Worm (Caenorhabditis elegans) whole organism, L4 larva: ENCODE data around the gene syx-16.
A peak's percentile ranks its signal among the peaks of the same experiment; 100 is the strongest.

Source experiments
- D1046.2 ChIP-seq: fragments of 200-800 bp; sonication (Bioruptor generic); IDR thresholded peaks from 2 replicates; pipeline ENCODE4 v1.3.6; 2022; ENCODE audit warnings: missing genetic modification characterization, missing compliant biosample characterization
- F37D6.2 ChIP-seq: sonication (generic microtip); optimal IDR thresholded peaks from 2 replicates; lab custom pipeline; 2016; ENCODE audit warnings: mild to moderate bottlenecking, missing genetic modification characterization, missing compliant biosample characterization
- F44E2.7 ChIP-seq: fragments of 200-800 bp; sonication (Bioruptor generic); IDR thresholded peaks from 2 replicates; pipeline ENCODE4 v2.1.2; 2022; ENCODE audit warnings: missing genetic modification characterization, missing compliant biosample characterization
- T20F7.1 ChIP-seq: fragments of 200-800 bp; sonication (Bioruptor generic); optimal IDR thresholded peaks from 2 replicates; lab custom pipeline; 2018; ENCODE audit warnings: mild to moderate bottlenecking, missing genetic modification characterization, missing compliant biosample characterization
- T26A8.4 ChIP-seq: fragments of 200-800 bp; sonication (Bioruptor generic); IDR thresholded peaks from 2 replicates; pipeline ENCODE4 v1.3.6; 2022; ENCODE audit warnings: missing genetic modification characterization, missing compliant biosample characterization
- Y48G9A.11 ChIP-seq: fragments of 200-800 bp; sonication (Bioruptor generic); IDR thresholded peaks from 2 replicates; pipeline ENCODE4 v1.3.6; 2022; ENCODE audit warnings: missing genetic modification reagents, missing genetic modification characterization, missing compliant biosample characterization
- ZK337.2 ChIP-seq: fragments of 200-800 bp; sonication (Bioruptor generic); IDR thresholded peaks from 2 replicates; pipeline ENCODE4 v1.3.6; 2022; ENCODE audit warnings: missing genetic modification reagents, missing genetic modification characterization, missing compliant biosample characterization
- ZK546.5 ChIP-seq, 2 experiments: sonication (generic microtip); optimal IDR thresholded peaks; 2 replicates each; lab custom pipeline; 2017; ENCODE audit warnings: missing biosample characterization in 2 of 2, missing genetic modification characterization in 2 of 2
- arid-1 ChIP-seq: fragments of 200-800 bp; sonication (Bioruptor generic); conservative IDR thresholded peaks from 2 replicates; pipeline ENCODE4 v1.3.6; 2022; ENCODE audit warnings: missing genetic modification reagents, missing genetic modification characterization, missing compliant biosample characterization
- ceh-20 ChIP-seq: fragments of 200-800 bp; sonication (Bioruptor generic); IDR thresholded peaks from 2 replicates; pipeline ENCODE4 v1.3.6; 2022; ENCODE audit warnings: missing genetic modification reagents, missing genetic modification characterization, missing compliant biosample characterization
- ceh-28 ChIP-seq: fragments of 150-350 bp; optimal IDR thresholded peaks from 2 replicates; lab custom pipeline; 2014; ENCODE audit warnings: missing biosample characterization, missing genetic modification reagents, missing genetic modification characterization
- ceh-44 ChIP-seq: fragments of 200-800 bp; sonication (Bioruptor generic); IDR thresholded peaks from 2 replicates; pipeline ENCODE4 v1.3.6; 2022; ENCODE audit warnings: missing genetic modification reagents, missing genetic modification characterization, missing compliant biosample characterization
- ceh-62 ChIP-seq: sonication (generic microtip); optimal IDR thresholded peaks from 2 replicates; lab custom pipeline; 2017; ENCODE audit warnings: missing biosample characterization, missing genetic modification characterization
- ces-1 ChIP-seq: fragments of 150-350 bp; sonication (generic microtip); optimal IDR thresholded peaks from 4 replicates; lab custom pipeline; 2014; ENCODE audit warnings: missing biosample characterization, missing genetic modification reagents, missing genetic modification characterization
- cey-2 ChIP-seq: sonication (generic microtip); optimal IDR thresholded peaks from 3 replicates; lab custom pipeline; 2017; ENCODE audit warnings: missing genetic modification characterization, mild to moderate bottlenecking, missing compliant biosample characterization, antibody characterized with exemption, borderline replicate concordance; ENCODE audit not compliant: insufficient read depth
- ctbp-1 ChIP-seq: fragments of 200-800 bp; sonication (Bioruptor generic); IDR thresholded peaks from 2 replicates; pipeline ENCODE4 v1.3.6; 2022; ENCODE audit warnings: missing genetic modification reagents, missing genetic modification characterization, missing compliant biosample characterization
- daf-12 ChIP-seq: fragments of 150-350 bp; optimal IDR thresholded peaks from 2 replicates; lab custom pipeline; 2014; ENCODE audit warnings: missing biosample characterization, missing genetic modification reagents, missing genetic modification characterization
- daf-16 ChIP-seq, 3 experiments: sonication (generic microtip); optimal IDR thresholded peaks; 2 replicates each; lab custom pipeline; 2016 to 2017; ENCODE audit warnings: missing genetic modification characterization in 3 of 3, missing genetic modification reagents in 3 of 3, mild to moderate bottlenecking in 2 of 3, missing compliant biosample characterization in 2 of 3, missing biosample characterization in 1 of 3, moderate library complexity in 1 of 3
- daf-8 ChIP-seq: fragments of 200-800 bp; sonication (Bioruptor generic); IDR thresholded peaks from 2 replicates; pipeline ENCODE4 v1.3.6; 2022; ENCODE audit warnings: missing genetic modification characterization, missing compliant biosample characterization
- dmd-6 ChIP-seq: fragments of 200-800 bp; sonication (Bioruptor generic); IDR thresholded peaks from 2 replicates; pipeline ENCODE4 v1.3.6; 2022; ENCODE audit warnings: missing genetic modification reagents, missing genetic modification characterization, missing compliant biosample characterization
- dmd-8 ChIP-seq: fragments of 200-800 bp; sonication (Bioruptor generic); IDR thresholded peaks from 2 replicates; pipeline ENCODE4 v1.3.6; 2022; ENCODE audit warnings: missing genetic modification characterization, missing compliant biosample characterization
- dpl-1 ChIP-seq: fragments of 150-350 bp; optimal IDR thresholded peaks from 2 replicates; lab custom pipeline; 2014; ENCODE audit warnings: missing biosample characterization, missing genetic modification reagents, missing genetic modification characterization
- dve-1 ChIP-seq: sonication (generic microtip); optimal IDR thresholded peaks from 2 replicates; lab custom pipeline; 2017; ENCODE audit warnings: antibody characterized with exemption, mild to moderate bottlenecking, missing genetic modification characterization, missing compliant biosample characterization; ENCODE audit not compliant: insufficient read depth
- egl-43 ChIP-seq: fragments of 200-800 bp; sonication (Bioruptor generic); IDR thresholded peaks from 2 replicates; pipeline ENCODE4 v1.3.6; 2022; ENCODE audit warnings: missing genetic modification reagents, missing genetic modification characterization, missing compliant biosample characterization
- fkh-10 ChIP-seq: fragments of 150-350 bp; optimal IDR thresholded peaks from 2 replicates; lab custom pipeline; 2014; ENCODE audit warnings: missing biosample characterization, missing genetic modification reagents, missing genetic modification characterization
- fos-1 ChIP-seq: fragments of 150-350 bp; optimal IDR thresholded peaks from 2 replicates; lab custom pipeline; 2014; ENCODE audit warnings: missing biosample characterization, missing genetic modification characterization
- hlh-11 ChIP-seq: fragments of 200-800 bp; sonication (Bioruptor generic); optimal IDR thresholded peaks from 2 replicates; lab custom pipeline; 2018; ENCODE audit warnings: mild to moderate bottlenecking, missing genetic modification characterization, missing compliant biosample characterization
- hmg-1.1 ChIP-seq: fragments of 200-800 bp; sonication (Bioruptor generic); IDR thresholded peaks from 2 replicates; pipeline ENCODE4 v1.3.6; 2022; ENCODE audit warnings: missing genetic modification reagents, missing genetic modification characterization, missing compliant biosample characterization
- jun-1 ChIP-seq: fragments of 150-350 bp; optimal IDR thresholded peaks from 2 replicates; lab custom pipeline; 2014; ENCODE audit warnings: missing biosample characterization, missing genetic modification reagents, missing genetic modification characterization
- lin-1 ChIP-seq: fragments of 200-800 bp; sonication (Bioruptor generic); IDR thresholded peaks from 2 replicates; pipeline ENCODE4 v1.3.6; 2022; ENCODE audit warnings: missing genetic modification reagents, missing genetic modification characterization, missing compliant biosample characterization
- lin-15B ChIP-seq: fragments of 150-350 bp; sonication (generic microtip); optimal IDR thresholded peaks from 3 replicates; lab custom pipeline; 2014; ENCODE audit warnings: missing biosample characterization, missing genetic modification characterization
- lin-29 ChIP-seq: fragments of 200-800 bp; sonication (Bioruptor generic); IDR thresholded peaks from 2 replicates; pipeline ENCODE4 v1.3.6; 2022; ENCODE audit warnings: missing genetic modification reagents, missing genetic modification characterization, missing compliant biosample characterization
- lin-38 ChIP-seq: fragments of 200-800 bp; sonication (Bioruptor generic); IDR thresholded peaks from 2 replicates; pipeline ENCODE4 v1.3.6; 2022; ENCODE audit warnings: missing genetic modification reagents, missing genetic modification characterization, missing compliant biosample characterization
- mdl-1 ChIP-seq, 2 experiments: fragments of 150-350 bp in 1 of 2; sonication (generic microtip) in 1 of 2; optimal IDR thresholded peaks; 2 replicates each; lab custom pipeline; 2014 to 2017; ENCODE audit warnings: missing biosample characterization in 2 of 2, missing genetic modification characterization in 2 of 2
- mdt-29 ChIP-seq: fragments of 200-800 bp; sonication (Bioruptor generic); IDR thresholded peaks from 2 replicates; pipeline ENCODE4 v1.3.6; 2022; ENCODE audit warnings: missing genetic modification reagents, missing genetic modification characterization, missing compliant biosample characterization
- mes-2 ChIP-seq: sonication (generic microtip); optimal IDR thresholded peaks from 2 replicates; lab custom pipeline; 2016; ENCODE audit warnings: missing genotype, mild to moderate bottlenecking, missing genetic modification characterization, missing compliant biosample characterization; ENCODE audit not compliant: poor library complexity, severe bottlenecking
- mxl-2 ChIP-seq: fragments of 200-800 bp; sonication (Bioruptor generic); conservative IDR thresholded peaks from 2 replicates; pipeline ENCODE4 v1.3.6; 2022; ENCODE audit warnings: missing genetic modification reagents, missing genetic modification characterization, missing compliant biosample characterization
- nhr-77 ChIP-seq: fragments of 150-350 bp; optimal IDR thresholded peaks from 2 replicates; lab custom pipeline; 2014; ENCODE audit warnings: missing biosample characterization, missing genetic modification characterization
- php-3 ChIP-seq: fragments of 200-800 bp; sonication (Bioruptor generic); IDR thresholded peaks from 2 replicates; pipeline ENCODE4 v1.3.6; 2022; ENCODE audit warnings: missing genetic modification reagents, missing genetic modification characterization, missing compliant biosample characterization
- pqm-1 ChIP-seq: sonication (generic microtip); optimal IDR thresholded peaks from 2 replicates; lab custom pipeline; 2017; ENCODE audit warnings: missing biosample characterization, missing genetic modification characterization
- rbr-2 ChIP-seq: sonication (generic microtip); optimal IDR thresholded peaks from 2 replicates; lab custom pipeline; 2016; ENCODE audit warnings: missing genotype, missing genetic modification characterization, missing compliant biosample characterization
- skn-1 ChIP-seq: fragments of 150-350 bp; optimal IDR thresholded peaks from 2 replicates; lab custom pipeline; 2014; ENCODE audit warnings: missing biosample characterization, missing genetic modification characterization
- snpc-4 ChIP-seq: fragments of 150-350 bp; optimal IDR thresholded peaks from 2 replicates; lab custom pipeline; 2014; ENCODE audit warnings: missing biosample characterization, missing genetic modification characterization
- spr-1 ChIP-seq: sonication (generic microtip); optimal IDR thresholded peaks from 2 replicates; lab custom pipeline; 2016; ENCODE audit warnings: mild to moderate bottlenecking, missing genetic modification characterization, missing compliant biosample characterization
- spr-3 ChIP-seq: fragments of 200-800 bp; sonication (Bioruptor generic); optimal IDR thresholded peaks from 2 replicates; lab custom pipeline; 2018; ENCODE audit warnings: mild to moderate bottlenecking, missing genetic modification characterization, missing compliant biosample characterization
- tag-97 ChIP-seq: fragments of 200-800 bp; sonication (Bioruptor generic); IDR thresholded peaks from 2 replicates; pipeline ENCODE4 v1.3.6; 2022; ENCODE audit warnings: missing genetic modification characterization, missing compliant biosample characterization
- unc-62 ChIP-seq, 3 experiments: fragments of 150-350 bp in 1 of 3; sonication (generic microtip); optimal IDR thresholded peaks in 2 of 3; peaks in 1 of 3; 1 replicate in 1 of 3; 2 replicates in 2 of 3; lab custom pipeline; 2014 to 2017; ENCODE audit warnings: missing biosample characterization in 3 of 3, missing genetic modification characterization in 3 of 3, missing genetic modification reagents in 3 of 3, missing genotype in 1 of 3
- zag-1 ChIP-seq: fragments of 150-350 bp; optimal IDR thresholded peaks from 2 replicates; lab custom pipeline; 2014; ENCODE audit warnings: missing biosample characterization, missing genetic modification characterization
- zfp-2 ChIP-seq: sonication (generic microtip); optimal IDR thresholded peaks from 2 replicates; lab custom pipeline; 2016; ENCODE audit warnings: mild to moderate bottlenecking, missing genetic modification characterization, missing compliant biosample characterization
- ztf-7 ChIP-seq: fragments of 150-350 bp; optimal IDR thresholded peaks from 2 replicates; lab custom pipeline; 2014; ENCODE audit warnings: missing biosample characterization, missing genetic modification characterization

syx-16 gene

DNA sequence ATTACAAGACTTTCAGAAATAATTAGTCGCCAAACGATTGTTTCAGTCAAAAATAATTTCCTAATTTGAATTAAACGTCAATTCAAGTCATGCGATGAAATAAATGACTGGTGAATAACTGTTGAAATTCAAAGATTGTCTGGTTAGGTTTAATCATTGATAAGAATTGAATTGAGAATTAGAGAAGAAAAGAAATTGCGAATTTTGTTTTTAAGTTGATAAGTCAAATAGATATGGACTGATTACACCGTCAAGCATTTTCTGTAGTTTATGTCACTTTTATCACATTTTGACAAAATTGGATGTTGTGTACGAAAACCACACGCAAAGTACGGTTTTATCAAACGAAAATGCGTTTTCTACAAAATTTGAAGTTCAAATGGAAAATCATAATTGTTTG is 7.6 kb downstream of the syx-16 start (continued):
- TF ChIP-seq mdl-1 (tag; optimal IDR thresholded peaks at IDR 0.05; lab: Kevin White, UChicago) (no peak), ZK337.2 (GFP tag; lab: Robert Waterston, UW) (no peak), ces-1 (GFP tag; lab: Kevin White, UChicago) (no peak), zag-1 (no peak), dpl-1 (GFP tag; lab: Kevin White, UChicago) (peak; percentile 22), F37D6.2 (tag; lab: Kevin White, UChicago) (no peak), hmg-1.1 (no peak), Y48G9A.11 (GFP tag; lab: Robert Waterston, UW) (no peak), egl-43 (GFP tag; lab: Robert Waterston, UW) (no peak), nhr-77 (tag; lab: Kevin White, UChicago) (peak; percentile 97), mes-2 (no peak), spr-3 (GFP tag; lab: Kevin White, UChicago) (no peak), lin-15B (tag; lab: Kevin White, UChicago) (no peak), rbr-2 (tag; lab: Kevin White, UChicago) (no peak), unc-62 (GFP tag; optimal IDR thresholded peaks at IDR 0.05 in 1 of 2; lab: Kevin White, UChicago) (peak; percentile 15 to 98), unc-62 (tag; optimal IDR thresholded peaks at IDR 0.05; lab: Kevin White, UChicago) (no peak), tag-97 (no peak), dmd-8 (no peak), skn-1 (no peak), php-3 (GFP tag; lab: Robert Waterston, UW) (peak; percentile 59; the same call in 1 of the 2 replicates), T26A8.4 (0 out of 2 replicates have a peak, but pooled peaks have one; percentile 23), mdt-29 (GFP tag; lab: Robert Waterston, UW) (no peak), daf-12 (no peak), cey-2 (tag; lab: Kevin White, UChicago) (peak; percentile 12), ceh-62 (tag; lab: Kevin White, UChicago) (no peak), snpc-4 (tag; lab: Kevin White, UChicago) (no peak), dmd-6 (GFP tag; lab: Robert Waterston, UW) (peak; percentile 93), dve-1 (tag; lab: Kevin White, UChicago) (peak; percentile 97), hlh-11 (tag; lab: Kevin White, UChicago) (peak; percentile 86), lin-1 (GFP tag; lab: Robert Waterston, UW) (peak; percentile 59), mxl-2 (GFP tag; lab: Robert Waterston, UW) (no peak), pqm-1 (tag; lab: Kevin White, UChicago) (peak; percentile 82), daf-8 (no peak), fos-1 (no peak), fkh-10 (GFP tag; lab: Kevin White, UChicago) (no peak), T20F7.1 (peak; percentile 58), daf-16 (GFP tag; optimal IDR thresholded peaks at IDR 0.05; lab: Kevin White, UChicago) (peak in 1 of 2 experiments; percentile 26), daf-16 (tag; optimal IDR thresholded peaks at IDR 0.05; lab: Kevin White, UChicago) (peak; percentile 94), ztf-7 (tag; lab: Kevin White, UChicago) (peak; percentile 41), zfp-2 (tag; lab: Kevin White, UChicago) (no peak), arid-1 (GFP tag; lab: Robert Waterston, UW) (no peak), jun-1 (tag; lab: Kevin White, UChicago) (no peak), ceh-28 (tag; lab: Kevin White, UChicago) (no peak), ceh-20 (GFP tag; lab: Robert Waterston, UW) (no peak), D1046.2 (GFP tag; lab: Robert Waterston, UW) (no peak), ZK546.5 (tag; optimal IDR thresholded peaks at IDR 0.05; lab: Kevin White, UChicago) (no peak), ceh-44 (GFP tag; lab: Robert Waterston, UW) (no peak), lin-29 (GFP tag; lab: Robert Waterston, UW) (no peak), F44E2.7 (no peak), spr-1 (no peak), lin-38 (GFP tag; lab: Robert Waterston, UW) (no peak), ctbp-1 (GFP tag; lab: Robert Waterston, UW) (no peak)
